Worm (Caenorhabditis elegans) whole organism, midembryonic: ENCODE measurements around the gene ZK809.5.

ENCODE experiments used
- T22C8.4 ChIP-seq: fragments of 200-800 bp; sonication (Bioruptor generic); IDR thresholded peaks from 2 replicates; pipeline ENCODE4 v1.3.6; 2022; ENCODE audit warnings: missing genetic modification characterization, missing compliant biosample characterization
- cog-1 ChIP-seq: sonication (generic microtip); optimal IDR thresholded peaks from 2 replicates; lab custom pipeline; 2016; ENCODE audit warnings: missing genetic modification characterization, missing compliant biosample characterization
- flt-1 ChIP-seq: fragments of 200-800 bp; sonication (Bioruptor generic); IDR thresholded peaks from 2 replicates; pipeline ENCODE4 v1.3.6; 2022; ENCODE audit warnings: missing genetic modification characterization, missing compliant biosample characterization
- med-1 ChIP-seq: sonication (generic microtip); optimal IDR thresholded peaks from 2 replicates; lab custom pipeline; 2017; ENCODE audit warnings: missing genetic modification characterization, mild to moderate bottlenecking, missing compliant biosample characterization, antibody characterized with exemption, missing genetic modification reagents; ENCODE audit not compliant: insufficient read depth
- ref-1 ChIP-seq: fragments of 200-800 bp; sonication (Bioruptor generic); conservative IDR thresholded peaks from 2 replicates; pipeline ENCODE4 v1.3.6; 2022; ENCODE audit warnings: missing genetic modification reagents, missing genetic modification characterization, missing compliant biosample characterization
- tab-1 ChIP-seq: fragments of 200-800 bp; sonication (Bioruptor generic); IDR thresholded peaks from 2 replicates; pipeline ENCODE4 v1.3.6; 2022; ENCODE audit warnings: missing genetic modification characterization, missing compliant biosample characterization
- ztf-23 ChIP-seq: fragments of 200-800 bp; sonication (Bioruptor generic); IDR thresholded peaks from 2 replicates; pipeline ENCODE4 v1.3.6; 2022; ENCODE audit warnings: missing genetic modification reagents, missing genetic modification characterization, missing compliant biosample characterization
- ztf-29 ChIP-seq: fragments of 200-800 bp; sonication (Bioruptor generic); IDR thresholded peaks from 2 replicates; pipeline ENCODE4 v1.3.6; 2022; ENCODE audit warnings: missing genetic modification reagents, missing genetic modification characterization, missing compliant biosample characterization

DNA sequence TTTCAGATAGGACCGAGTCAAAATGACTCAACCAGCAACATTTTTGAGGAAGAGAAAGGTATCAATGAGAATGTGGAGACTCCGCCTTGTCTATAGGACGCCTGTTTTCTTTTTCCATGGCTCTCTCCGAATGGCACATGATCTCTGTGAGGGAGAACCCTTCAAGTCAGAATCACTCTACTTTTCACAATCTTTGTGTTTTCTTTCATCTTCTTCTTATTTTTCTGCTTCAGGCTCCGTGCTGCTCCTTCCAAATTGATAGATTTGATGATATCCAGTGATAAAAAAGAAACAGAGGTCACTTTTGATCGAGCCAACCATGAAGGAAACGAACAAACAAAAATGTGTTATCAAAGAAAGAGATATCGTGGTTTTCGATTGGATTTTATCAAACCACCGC is 7.5 kb upstream of the ZK809.5 start, which contains the start of gene ZK809.8:
- TF ChIP-seq T22C8.4 (GFP tag; lab: Robert Waterston, UW) = no peak
- TF ChIP-seq ref-1 (GFP tag; lab: Robert Waterston, UW) = no peak
- no peak for TF ChIP-seq ztf-29
- no peak for TF ChIP-seq flt-1
- TF ChIP-seq med-1 (GFP tag; lab: Kevin White, UChicago) = no peak
- TF ChIP-seq cog-1 = no peak
- no peak for TF ChIP-seq ztf-23
- TF ChIP-seq tab-1 (GFP tag; lab: Robert Waterston, UW) = no peak
